Fruit fly (Drosophila melanogaster) S2 (cell line): ENCODE data around the gene CG45488.

Source experiments
- CG8478 ChIP-seq: fragments of >200 bp; optimal IDR thresholded peaks from 2 replicates; lab custom pipeline; 2018
- CTCF ChIP-seq, 2 experiments: fragments of >200 bp; optimal IDR thresholded peaks; 2 replicates each; lab custom pipeline; 2018

dm6 chrX:19892070-19892469 is 28.2 kb downstream of the CG45488 start:
- TF ChIP-seq CG8478 (lab: Kevin White, UChicago), result no peak
- no peak for TF ChIP-seq CTCF (optimal IDR thresholded peaks at IDR 0.05; lab: Kevin White, UChicago)
